Fruit fly (Drosophila melanogaster) whole organism, embryonic: Measurements from ENCODE around the gene CG12116.

ENCODE experiments used
- Adf1 ChIP-seq: fragments of 200-800 bp; sonication (Bioruptor generic); IDR thresholded peaks from 2 replicates; pipeline ENCODE4 v1.3.6; 2022; ENCODE audit warnings: missing biosample characterization, missing genetic modification characterization
- CG10431 ChIP-seq: fragments of 200-800 bp; sonication (Bioruptor generic); optimal IDR thresholded peaks from 3 replicates; lab custom pipeline; 2018; ENCODE audit warnings: missing biosample characterization, mild to moderate bottlenecking, missing genetic modification characterization
- CG10462 ChIP-seq: fragments of 200-800 bp; sonication (Bioruptor generic); optimal IDR thresholded peaks from 2 replicates; lab custom pipeline; 2016; ENCODE audit warnings: missing biosample characterization, missing genetic modification characterization
- CG10565 ChIP-seq: fragments of 200-800 bp; sonication (Bioruptor generic); optimal IDR thresholded peaks from 3 replicates; lab custom pipeline; 2016; ENCODE audit warnings: missing biosample characterization, mild to moderate bottlenecking, missing genetic modification characterization
- CG13894 ChIP-seq: fragments of 200-800 bp; sonication (Bioruptor generic); optimal IDR thresholded peaks from 3 replicates; lab custom pipeline; 2018; ENCODE audit warnings: missing biosample characterization, mild to moderate bottlenecking, missing genetic modification characterization, moderate library complexity
- CG18764 ChIP-seq: fragments of 200-800 bp; sonication (Bioruptor generic); optimal IDR thresholded peaks from 3 replicates; lab custom pipeline; 2016; ENCODE audit warnings: missing biosample characterization, missing genetic modification characterization
- CG2120 ChIP-seq: fragments of 200-800 bp; sonication (Bioruptor generic); optimal IDR thresholded peaks from 3 replicates; lab custom pipeline; 2016; ENCODE audit warnings: missing biosample characterization, missing genetic modification characterization
- CG2712 ChIP-seq: fragments of 200-800 bp; optimal IDR thresholded peaks from 3 replicates; lab custom pipeline; 2019; ENCODE audit warnings: missing biosample characterization, mild to moderate bottlenecking, missing genetic modification characterization, moderate library complexity
- CG2889 ChIP-seq: fragments of 200-800 bp; sonication (Bioruptor generic); IDR thresholded peaks from 3 replicates; pipeline ENCODE4 v1.3.6; 2022; ENCODE audit warnings: missing biosample characterization, missing genetic modification characterization
- CG30431 ChIP-seq: fragments of 200-800 bp; sonication (Bioruptor generic); optimal IDR thresholded peaks from 2 replicates; lab custom pipeline; 2017; ENCODE audit warnings: missing biosample characterization, missing genetic modification characterization
- CG3163 ChIP-seq: fragments of 200-800 bp; sonication (Bioruptor generic); optimal IDR thresholded peaks from 3 replicates; lab custom pipeline; 2016; ENCODE audit warnings: missing biosample characterization, missing genetic modification characterization
- CG3726 ChIP-seq: fragments of 200-800 bp; sonication (Bioruptor generic); IDR thresholded peaks from 3 replicates; pipeline ENCODE4, ENCODE4 v1.3.6; 2022; ENCODE audit warnings: missing biosample characterization, missing genetic modification characterization
- CG4360 ChIP-seq: fragments of 200-800 bp; sonication (Bioruptor generic); IDR thresholded peaks from 2 replicates; pipeline ENCODE4 v1.3.6; 2022; ENCODE audit warnings: missing biosample characterization, missing genetic modification characterization
- CG6689 ChIP-seq: fragments of 200-800 bp; sonication (Bioruptor generic); IDR thresholded peaks from 2 replicates; pipeline ENCODE4 v1.3.6; 2022; ENCODE audit warnings: missing biosample characterization, missing genetic modification characterization
- CG6765 ChIP-seq: fragments of 200-800 bp; sonication (Bioruptor generic); optimal IDR thresholded peaks from 3 replicates; lab custom pipeline; 2017; ENCODE audit warnings: missing biosample characterization, mild to moderate bottlenecking, missing genetic modification characterization
- CG7928 ChIP-seq: fragments of 200-800 bp; sonication (Bioruptor generic); optimal IDR thresholded peaks from 2 replicates; lab custom pipeline; 2017; ENCODE audit warnings: missing biosample characterization, mild to moderate bottlenecking, missing genetic modification characterization
- CG8089 ChIP-seq: fragments of 200-800 bp; sonication (Bioruptor generic); optimal IDR thresholded peaks from 3 replicates; lab custom pipeline; 2016; ENCODE audit warnings: missing biosample characterization, missing genetic modification characterization
- CG8281 ChIP-seq: fragments of 200-800 bp; sonication (Bioruptor generic); optimal IDR thresholded peaks from 2 replicates; lab custom pipeline; 2018; ENCODE audit warnings: missing biosample characterization, mild to moderate bottlenecking, missing genetic modification characterization, moderate library complexity
- CG8290 ChIP-seq, 3 experiments: fragments of 200-800 bp; sonication (Bioruptor generic); optimal IDR thresholded peaks; 2 replicates each; lab custom pipeline; 2016 to 2019; ENCODE audit warnings: missing biosample characterization in 3 of 3, missing genetic modification characterization in 3 of 3, mild to moderate bottlenecking in 2 of 3, moderate library complexity in 1 of 3
- CG8924 ChIP-seq: fragments of 200-800 bp; optimal IDR thresholded peaks from 3 replicates; lab custom pipeline; 2019; ENCODE audit warnings: missing biosample characterization, mild to moderate bottlenecking, missing genetic modification characterization, moderate library complexity
- CG9609 ChIP-seq: fragments of 200-800 bp; sonication (Bioruptor generic); optimal IDR thresholded peaks from 3 replicates; lab custom pipeline; 2016; ENCODE audit warnings: missing biosample characterization, missing genetic modification characterization
- Camta ChIP-seq: fragments of 200-800 bp; sonication (Bioruptor generic); optimal IDR thresholded peaks from 2 replicates; lab custom pipeline; 2016; ENCODE audit warnings: missing biosample characterization, missing genetic modification characterization
- H15 ChIP-seq: fragments of 200-800 bp; sonication (Bioruptor generic); IDR thresholded peaks from 3 replicates; pipeline ENCODE4 v1.3.6; 2022; ENCODE audit warnings: missing biosample characterization, missing genetic modification characterization
- HLHmδ ChIP-seq: fragments of 200-800 bp; sonication (Bioruptor generic); optimal IDR thresholded peaks from 2 replicates; lab custom pipeline; 2018; ENCODE audit warnings: missing biosample characterization, mild to moderate bottlenecking, missing genetic modification characterization, moderate library complexity
- Hr51 ChIP-seq, 2 experiments: fragments of 200-800 bp; sonication (Bioruptor generic); optimal IDR thresholded peaks; 2 replicates in 1 of 2; 3 replicates in 1 of 2; lab custom pipeline; 2016 to 2018; ENCODE audit warnings: missing biosample characterization in 2 of 2, missing genetic modification characterization in 2 of 2, mild to moderate bottlenecking in 1 of 2, moderate library complexity in 1 of 2
- Kr ChIP-seq: fragments of 200-800 bp; sonication (Bioruptor generic); optimal IDR thresholded peaks from 2 replicates; lab custom pipeline; 2017; ENCODE audit warnings: missing biosample characterization, mild to moderate bottlenecking, missing genetic modification characterization
- Lim3 ChIP-seq: fragments of 200-800 bp; sonication (Bioruptor generic); IDR thresholded peaks from 2 replicates; pipeline ENCODE4 v1.3.6; 2022; ENCODE audit warnings: missing biosample characterization, missing genetic modification characterization
- Med ChIP-seq: fragments of 200-800 bp; sonication (Bioruptor generic); peaks from one replicate; lab custom pipeline; 2016; ENCODE audit warnings: missing biosample characterization, missing genetic modification characterization, mild to moderate bottlenecking, inconsistent platforms, moderate library complexity
- PHDP ChIP-seq: fragments of 200-800 bp; sonication (Bioruptor generic); optimal IDR thresholded peaks from 3 replicates; lab custom pipeline; 2018; ENCODE audit warnings: missing biosample characterization, mild to moderate bottlenecking, missing genetic modification characterization, moderate library complexity
- Ravus ChIP-seq: fragments of 200-800 bp; sonication (Bioruptor generic); IDR thresholded peaks from 2 replicates; pipeline ENCODE4 v1.3.6; 2022; ENCODE audit warnings: missing biosample characterization, missing genetic modification characterization
- Trl ChIP-seq, 3 experiments: fragments of >200 bp in 2 of 3; fragments of 200-800 bp in 1 of 3; sonication (Bioruptor generic) in 1 of 3; optimal IDR thresholded peaks; 2 replicates in 1 of 3; 3 replicates in 2 of 3; lab custom pipeline; 2016 to 2017; ENCODE audit warnings: missing biosample characterization in 1 of 3, missing genetic modification characterization in 1 of 3
- YL-1 ChIP-seq: fragments of 200-800 bp; sonication (Bioruptor generic); optimal IDR thresholded peaks from 3 replicates; lab custom pipeline; 2017; ENCODE audit warnings: missing biosample characterization, mild to moderate bottlenecking, missing genetic modification characterization
- ase ChIP-seq: fragments of 200-800 bp; sonication (Bioruptor generic); IDR thresholded peaks from 3 replicates; pipeline ENCODE4 v1.3.6; 2022; ENCODE audit warnings: missing biosample characterization, missing genetic modification characterization
- crc ChIP-seq: fragments of 200-800 bp; sonication (Bioruptor generic); optimal IDR thresholded peaks from 2 replicates; lab custom pipeline; 2016; ENCODE audit warnings: missing biosample characterization, missing genetic modification characterization
- disco-r ChIP-seq: fragments of 200-800 bp; sonication (Bioruptor generic); optimal IDR thresholded peaks from 2 replicates; lab custom pipeline; 2016; ENCODE audit warnings: missing biosample characterization, missing genetic modification characterization
- gsb-n ChIP-seq: fragments of 200-800 bp; sonication (Bioruptor generic); optimal IDR thresholded peaks from 3 replicates; lab custom pipeline; 2018; ENCODE audit warnings: missing biosample characterization, mild to moderate bottlenecking, missing genetic modification characterization
- her ChIP-seq: fragments of 200-800 bp; sonication (Bioruptor generic); optimal IDR thresholded peaks from 2 replicates; lab custom pipeline; 2016; ENCODE audit warnings: missing biosample characterization, missing genetic modification characterization
- insv ChIP-seq, 2 experiments: fragments of 200-800 bp; sonication (Bioruptor generic); optimal IDR thresholded peaks; 3 replicates each; lab custom pipeline; 2016 to 2018; ENCODE audit warnings: missing biosample characterization in 2 of 2, missing genetic modification characterization in 2 of 2
- lilli ChIP-seq: fragments of 200-800 bp; sonication (Bioruptor generic); optimal IDR thresholded peaks from 3 replicates; lab custom pipeline; 2016; ENCODE audit warnings: missing biosample characterization, missing genetic modification characterization
- luna ChIP-seq: fragments of 200-800 bp; sonication (Bioruptor generic); optimal IDR thresholded peaks from 2 replicates; lab custom pipeline; 2016; ENCODE audit warnings: missing biosample characterization, missing genetic modification characterization
- mirr ChIP-seq: fragments of 200-800 bp; sonication (Bioruptor generic); optimal IDR thresholded peaks from 3 replicates; lab custom pipeline; 2018; ENCODE audit warnings: missing biosample characterization, mild to moderate bottlenecking, missing genetic modification characterization
- onecut ChIP-seq: fragments of 200-800 bp; sonication (Bioruptor generic); IDR thresholded peaks from 2 replicates; pipeline ENCODE4 v1.3.6; 2022; ENCODE audit warnings: missing biosample characterization, missing genetic modification characterization
- pros ChIP-seq: fragments of 200-800 bp; sonication (Bioruptor generic); optimal IDR thresholded peaks from 3 replicates; lab custom pipeline; 2019; ENCODE audit warnings: missing biosample characterization, mild to moderate bottlenecking, missing genetic modification characterization, moderate library complexity
- sens ChIP-seq: fragments of 200-800 bp; sonication (Bioruptor generic); peaks from one replicate; lab custom pipeline; 2016; ENCODE audit warnings: missing biosample characterization, missing genetic modification characterization
- slp2 ChIP-seq: fragments of 200-800 bp; sonication (Bioruptor generic); optimal IDR thresholded peaks from 2 replicates; lab custom pipeline; 2016; ENCODE audit warnings: missing biosample characterization, missing genetic modification characterization
- unpg ChIP-seq: fragments of 200-800 bp; sonication (Bioruptor generic); optimal IDR thresholded peaks from 3 replicates; lab custom pipeline; 2018; ENCODE audit warnings: missing biosample characterization, mild to moderate bottlenecking, missing genetic modification characterization, moderate library complexity
- wdn ChIP-seq: fragments of 200-800 bp; sonication (Bioruptor generic); IDR thresholded peaks from 2 replicates; pipeline ENCODE4 v1.3.6; 2022; ENCODE audit warnings: missing biosample characterization, missing genetic modification characterization
- wek ChIP-seq: fragments of 200-800 bp; sonication (Bioruptor generic); optimal IDR thresholded peaks from 3 replicates; lab custom pipeline; 2018; ENCODE audit warnings: missing biosample characterization, mild to moderate bottlenecking, missing genetic modification characterization, moderate library complexity
- zen ChIP-seq: fragments of 200-800 bp; sonication (Bioruptor generic); optimal IDR thresholded peaks from 3 replicates; lab custom pipeline; 2018; ENCODE audit warnings: missing biosample characterization, mild to moderate bottlenecking, missing genetic modification characterization, moderate library complexity

The CG12116 gene

dm6 chrX:8517121-8518024, 48.6 kb upstream of the CG12116 start, which contains the start of gene Nrg (continued):
- TF ChIP-seq CG4360 (GFP tag; lab: Robert Waterston, UW) (peak; percentile 27), wek (peak; percentile 27), CG7928 (GFP tag; lab: Kevin White, UChicago) (peak; percentile 87), lilli (peak; percentile 38), wdn (GFP tag; lab: Robert Waterston, UW) (no peak), ase (GFP tag; lab: Robert Waterston, UW) (no peak), CG2712 (peak; percentile 48), CG10565 (no peak), CG8089 (GFP tag; lab: Kevin White, UChicago) (peak; percentile 9), Kr (GFP tag; lab: Kevin White, UChicago) (no peak), CG2120 (GFP tag; lab: Kevin White, UChicago) (peak; percentile 27), crc (GFP tag; lab: Kevin White, UChicago) (no peak), luna (GFP tag; lab: Kevin White, UChicago) (peak; percentile 14), gsb-n (tag; lab: Kevin White, UChicago) (no peak), CG18764 (GFP tag; lab: Kevin White, UChicago) (no peak), disco-r (no peak), CG2889 (GFP tag; lab: Robert Waterston, UW) (no peak), CG8281 (no peak), PHDP (tag; lab: Kevin White, UChicago) (peak; percentile 9), CG8924 (tag; lab: Kevin White, UChicago) (peak; percentile 59), Lim3 (no peak), zen (tag; lab: Kevin White, UChicago) (peak; percentile 68), CG3163 (peak; percentile 13), mirr (peak; percentile 60), CG6765 (no peak), CG8290 (GFP tag; optimal IDR thresholded peaks at IDR 0.05; lab: Kevin White, UChicago) (peak; percentile 3), CG8290 (tag; optimal IDR thresholded peaks at IDR 0.05; lab: Kevin White, UChicago) (peak in 1 of 2 experiments; percentile 83), YL-1 (GFP tag; lab: Kevin White, UChicago) (peak; percentile 30), Camta (GFP tag; lab: Kevin White, UChicago) (no peak), HLHmδ (GFP tag; lab: Kevin White, UChicago) (peak; percentile 70), insv (GFP tag; optimal IDR thresholded peaks at IDR 0.05; lab: Kevin White, UChicago) (peak in 1 of 2 experiments; percentile 52), H15 (no peak), CG10462 (GFP tag; lab: Kevin White, UChicago) (peak; percentile 64), Ravus (GFP tag; lab: Robert Waterston, UW) (no peak), Adf1 (no peak; the same call in 1 of the 2 replicates), her (GFP tag; lab: Kevin White, UChicago) (peak; percentile 7), CG13894 (tag; lab: Kevin White, UChicago) (peak; percentile 61), slp2 (GFP tag; lab: Kevin White, UChicago) (no peak), sens (GFP tag; lab: Kevin White, UChicago) (peak; percentile 82), Trl (optimal IDR thresholded peaks at IDR 0.05; lab: Kevin White, UChicago) (no peak), Trl (GFP tag; optimal IDR thresholded peaks at IDR 0.05; lab: Kevin White, UChicago) (peak; percentile 37), CG3726 (no peak), Med (GFP tag; lab: Kevin White, UChicago) (peak; percentile 89), Hr51 (GFP tag; optimal IDR thresholded peaks at IDR 0.05; lab: Kevin White, UChicago) (peak in 1 of 2 experiments; percentile 2), CG10431 (GFP tag; lab: Kevin White, UChicago) (no peak), CG30431 (GFP tag; lab: Kevin White, UChicago) (no peak), onecut (GFP tag; lab: Robert Waterston, UW) (peak; percentile 39; the same call in 1 of the 2 replicates), CG6689 (GFP tag; lab: Robert Waterston, UW) (no peak), CG9609 (no peak), pros (no peak), unpg (GFP tag; lab: Kevin White, UChicago) (no peak)
